Fruit fly (Drosophila melanogaster) whole organism, embryonic: Measurements from ENCODE around the gene CG11000.

Experiments used
- Antp ChIP-seq: fragments of 200-800 bp; sonication (Bioruptor generic); optimal IDR thresholded peaks from 3 replicates; lab custom pipeline; 2016; ENCODE audit warnings: missing biosample characterization, missing genetic modification characterization
- CG10366 ChIP-seq: fragments of 200-800 bp; sonication (Bioruptor generic); IDR thresholded peaks from 2 replicates; pipeline ENCODE4 v1.3.6; 2022; ENCODE audit warnings: missing biosample characterization, missing genetic modification characterization
- CG12155 ChIP-seq: fragments of 200-800 bp; sonication (Bioruptor generic); optimal IDR thresholded peaks from 3 replicates; lab custom pipeline; 2016; ENCODE audit warnings: missing biosample characterization, missing genetic modification characterization
- CG12391 ChIP-seq: fragments of 200-800 bp; sonication (Bioruptor generic); optimal IDR thresholded peaks from 3 replicates; lab custom pipeline; 2018; ENCODE audit warnings: missing biosample characterization, mild to moderate bottlenecking, missing genetic modification characterization, moderate library complexity
- CG13123 ChIP-seq: fragments of 200-800 bp; sonication (Bioruptor generic); optimal IDR thresholded peaks from 2 replicates; lab custom pipeline; 2016; ENCODE audit warnings: missing biosample characterization, missing genetic modification characterization
- CG13296 ChIP-seq: fragments of 200-800 bp; sonication (Bioruptor generic); optimal IDR thresholded peaks from 3 replicates; lab custom pipeline; 2018; ENCODE audit warnings: missing biosample characterization, mild to moderate bottlenecking, missing genetic modification characterization
- CG17328 ChIP-seq: fragments of 200-800 bp; sonication (Bioruptor generic); IDR thresholded peaks from 2 replicates; pipeline ENCODE4 v1.3.6; 2022; ENCODE audit warnings: missing biosample characterization, missing genetic modification characterization
- CG17361 ChIP-seq: fragments of 200-800 bp; sonication (Bioruptor generic); IDR thresholded peaks from 3 replicates; pipeline ENCODE4 v1.3.6; 2022; ENCODE audit warnings: missing biosample characterization, missing genetic modification characterization
- CG17612 ChIP-seq: fragments of 200-800 bp; sonication (Bioruptor generic); IDR thresholded peaks from 2 replicates; pipeline ENCODE4 v1.3.6; 2022; ENCODE audit warnings: missing biosample characterization, missing genetic modification characterization
- CG1792 ChIP-seq: fragments of 200-800 bp; sonication (Bioruptor generic); optimal IDR thresholded peaks from 2 replicates; lab custom pipeline; 2016; ENCODE audit warnings: missing biosample characterization, missing genetic modification characterization
- CG18476 ChIP-seq: fragments of 200-800 bp; sonication (Bioruptor generic); optimal IDR thresholded peaks from 2 replicates; lab custom pipeline; 2016; ENCODE audit warnings: missing biosample characterization, mild to moderate bottlenecking, missing genetic modification characterization
- CG18619 ChIP-seq: fragments of 200-800 bp; sonication (Bioruptor generic); optimal IDR thresholded peaks from 3 replicates; lab custom pipeline; 2017; ENCODE audit warnings: missing biosample characterization, mild to moderate bottlenecking, missing genetic modification characterization
- CG3847 ChIP-seq: fragments of 200-800 bp; sonication (Bioruptor generic); IDR thresholded peaks from 2 replicates; pipeline ENCODE4 v1.3.6; 2022; ENCODE audit warnings: missing biosample characterization, missing genetic modification characterization
- CG4424 ChIP-seq: fragments of 200-800 bp; sonication (Bioruptor generic); optimal IDR thresholded peaks from 3 replicates; lab custom pipeline; 2016; ENCODE audit warnings: missing biosample characterization, missing genetic modification characterization
- CG5953 ChIP-seq: fragments of 200-800 bp; sonication (Bioruptor generic); IDR thresholded peaks from 2 replicates; pipeline ENCODE4 v1.3.6; 2022; ENCODE audit warnings: missing biosample characterization, missing genetic modification characterization
- CG6175 ChIP-seq: fragments of 200-800 bp; sonication (Bioruptor generic); IDR thresholded peaks from 3 replicates; pipeline ENCODE4 v1.3.6; 2022; ENCODE audit warnings: missing biosample characterization, missing genetic modification characterization
- CG7271 ChIP-seq: fragments of 200-800 bp; sonication (Bioruptor generic); optimal IDR thresholded peaks from 2 replicates; lab custom pipeline; 2018; ENCODE audit warnings: missing biosample characterization, mild to moderate bottlenecking, missing genetic modification characterization, moderate library complexity
- CG7786 ChIP-seq: fragments of 200-800 bp; sonication (Bioruptor generic); optimal IDR thresholded peaks from 2 replicates; lab custom pipeline; 2016; ENCODE audit warnings: missing biosample characterization, missing genetic modification characterization
- CG7839 ChIP-seq: fragments of 200-800 bp; sonication (Bioruptor generic); optimal IDR thresholded peaks from 3 replicates; lab custom pipeline; 2018; ENCODE audit warnings: missing biosample characterization, mild to moderate bottlenecking, missing genetic modification characterization, moderate library complexity
- CG7963 ChIP-seq: fragments of 200-800 bp; sonication (Bioruptor generic); IDR thresholded peaks from 3 replicates; pipeline ENCODE4 v1.3.6; 2022; ENCODE audit warnings: missing biosample characterization, missing genetic modification characterization; ENCODE audit not compliant: partially characterized antibody
- CG7987 ChIP-seq: fragments of 200-800 bp; sonication (Bioruptor generic); optimal IDR thresholded peaks from 2 replicates; lab custom pipeline; 2018; ENCODE audit warnings: missing biosample characterization, mild to moderate bottlenecking, missing genetic modification characterization, moderate library complexity
- CG9609 ChIP-seq: fragments of 200-800 bp; sonication (Bioruptor generic); optimal IDR thresholded peaks from 3 replicates; lab custom pipeline; 2016; ENCODE audit warnings: missing biosample characterization, missing genetic modification characterization
- CG9817 ChIP-seq: fragments of 200-800 bp; sonication (Bioruptor generic); optimal IDR thresholded peaks from 2 replicates; lab custom pipeline; 2018; ENCODE audit warnings: missing biosample characterization, mild to moderate bottlenecking, missing genetic modification characterization, moderate library complexity
- CoRest ChIP-seq: fragments of 200-800 bp; sonication (Bioruptor generic); optimal IDR thresholded peaks from 3 replicates; lab custom pipeline; 2018; ENCODE audit warnings: missing biosample characterization, mild to moderate bottlenecking, missing genetic modification characterization, moderate library complexity
- Fer3 ChIP-seq: fragments of 200-800 bp; sonication (Bioruptor generic); optimal IDR thresholded peaks from 2 replicates; lab custom pipeline; 2018; ENCODE audit warnings: missing biosample characterization, mild to moderate bottlenecking, missing genetic modification characterization, moderate library complexity
- Mes4 ChIP-seq: fragments of 200-800 bp; sonication (Bioruptor generic); optimal IDR thresholded peaks from 2 replicates; lab custom pipeline; 2016; ENCODE audit warnings: missing biosample characterization, missing genetic modification characterization
- Usf ChIP-seq: fragments of 200-800 bp; sonication (Bioruptor generic); optimal IDR thresholded peaks from 2 replicates; lab custom pipeline; 2017; ENCODE audit warnings: missing genotype, missing biosample characterization, missing genetic modification characterization
- Xbp1 ChIP-seq: fragments of 200-800 bp; sonication (Bioruptor generic); optimal IDR thresholded peaks from 3 replicates; lab custom pipeline; 2016; ENCODE audit warnings: missing biosample characterization, mild to moderate bottlenecking, missing genetic modification characterization
- al ChIP-seq: fragments of 200-800 bp; sonication (Bioruptor generic); IDR thresholded peaks from 2 replicates; pipeline ENCODE4 v1.3.6; 2022; ENCODE audit warnings: missing biosample characterization, missing genetic modification characterization
- cad ChIP-seq: fragments of >200 bp; optimal IDR thresholded peaks from 2 replicates; lab custom pipeline; 2017; ENCODE audit warnings: missing biosample characterization, missing genetic modification characterization
- crc ChIP-seq: fragments of 200-800 bp; sonication (Bioruptor generic); optimal IDR thresholded peaks from 2 replicates; lab custom pipeline; 2016; ENCODE audit warnings: missing biosample characterization, missing genetic modification characterization
- eyg ChIP-seq: fragments of 200-800 bp; sonication (Bioruptor generic); optimal IDR thresholded peaks from 3 replicates; lab custom pipeline; 2016; ENCODE audit warnings: missing biosample characterization, missing genetic modification characterization
- gcm ChIP-seq: fragments of 200-800 bp; sonication (Bioruptor generic); optimal IDR thresholded peaks from 2 replicates; lab custom pipeline; 2019; ENCODE audit warnings: missing biosample characterization, mild to moderate bottlenecking, missing genetic modification characterization, moderate library complexity
- ind ChIP-seq: fragments of 200-800 bp; sonication (Bioruptor generic); optimal IDR thresholded peaks from 3 replicates; lab custom pipeline; 2016; ENCODE audit warnings: missing biosample characterization, missing genetic modification characterization
- kay ChIP-seq: fragments of 200-800 bp; sonication (Bioruptor generic); optimal IDR thresholded peaks from 2 replicates; lab custom pipeline; 2016; ENCODE audit warnings: missing biosample characterization, missing genetic modification characterization
- kni ChIP-seq: fragments of 200-800 bp; sonication (Bioruptor generic); optimal IDR thresholded peaks from 3 replicates; lab custom pipeline; 2017; ENCODE audit warnings: mild to moderate bottlenecking, missing biosample characterization, missing genetic modification reagents, missing genetic modification characterization
- lab ChIP-seq: fragments of 200-800 bp; sonication (Bioruptor generic); optimal IDR thresholded peaks from 3 replicates; lab custom pipeline; 2017; ENCODE audit warnings: missing biosample characterization, missing genetic modification characterization, mild to moderate bottlenecking, moderate library complexity, missing genetic modification reagents
- mam ChIP-seq: fragments of 200-800 bp; sonication (Bioruptor generic); optimal IDR thresholded peaks from 3 replicates; lab custom pipeline; 2016; ENCODE audit warnings: missing biosample characterization, missing genetic modification characterization
- nmo ChIP-seq: fragments of 200-800 bp; sonication (Bioruptor generic); optimal IDR thresholded peaks from 2 replicates; lab custom pipeline; 2018; ENCODE audit warnings: missing biosample characterization, mild to moderate bottlenecking, missing genetic modification characterization, moderate library complexity
- pb ChIP-seq: fragments of 200-800 bp; sonication (Bioruptor generic); optimal IDR thresholded peaks from 3 replicates; lab custom pipeline; 2016; ENCODE audit warnings: missing biosample characterization, missing genetic modification characterization
- prd ChIP-seq, 3 experiments: fragments of >200 bp in 2 of 3; fragments of 200-800 bp in 1 of 3; sonication (Bioruptor generic) in 1 of 3; optimal IDR thresholded peaks in 2 of 3; IDR thresholded peaks in 1 of 3; 2 replicates in 2 of 3; 3 replicates in 1 of 3; pipeline versions ENCODE4 v1.3.6 to Lab custom; 2017 to 2022; ENCODE audit warnings: missing biosample characterization in 1 of 3, missing genetic modification characterization in 1 of 3
- row ChIP-seq: fragments of 200-800 bp; sonication (Bioruptor generic); IDR thresholded peaks from 3 replicates; pipeline ENCODE4 v1.3.6; 2022; ENCODE audit warnings: missing biosample characterization, missing genetic modification characterization
- sd ChIP-seq: fragments of 200-800 bp; sonication (Bioruptor generic); optimal IDR thresholded peaks from 3 replicates; lab custom pipeline; 2018; ENCODE audit warnings: missing biosample characterization, mild to moderate bottlenecking, missing genetic modification characterization, moderate library complexity
- sens ChIP-seq: fragments of 200-800 bp; sonication (Bioruptor generic); peaks from one replicate; lab custom pipeline; 2016; ENCODE audit warnings: missing biosample characterization, missing genetic modification characterization
- shn ChIP-seq: fragments of 200-800 bp; sonication (Bioruptor generic); optimal IDR thresholded peaks from 3 replicates; lab custom pipeline; 2016; ENCODE audit warnings: missing biosample characterization, missing genetic modification characterization
- slbo ChIP-seq: fragments of 200-800 bp; sonication (Bioruptor generic); IDR thresholded peaks from 2 replicates; pipeline ENCODE4 v1.3.6; 2022; ENCODE audit warnings: missing biosample characterization, missing genetic modification characterization
- slou ChIP-seq: fragments of 200-800 bp; sonication (Bioruptor generic); optimal IDR thresholded peaks from 3 replicates; lab custom pipeline; 2016; ENCODE audit warnings: missing biosample characterization, missing genetic modification characterization
- slp2 ChIP-seq: fragments of 200-800 bp; sonication (Bioruptor generic); optimal IDR thresholded peaks from 2 replicates; lab custom pipeline; 2016; ENCODE audit warnings: missing biosample characterization, missing genetic modification characterization
- sqz ChIP-seq: fragments of 200-800 bp; sonication (Bioruptor generic); optimal IDR thresholded peaks from 3 replicates; lab custom pipeline; 2018; ENCODE audit warnings: missing biosample characterization, mild to moderate bottlenecking, missing genetic modification characterization
- zfh2 ChIP-seq: fragments of 200-800 bp; sonication (Bioruptor generic); optimal IDR thresholded peaks from 2 replicates; lab custom pipeline; 2016; ENCODE audit warnings: missing biosample characterization, missing genetic modification characterization

The CG11000 gene

dm6 chr3R:5861218-5861902 lies 59.2 kb downstream of the CG11000 start (continued):
- peak; percentile 38 for TF ChIP-seq lab (GFP tag; lab: Kevin White, UChicago)
- peak; percentile 48 for TF ChIP-seq Usf (GFP tag; lab: Kevin White, UChicago)
- TF ChIP-seq CG7271 (tag; lab: Kevin White, UChicago) = no peak
- peak; percentile 1 for TF ChIP-seq CG9609 (GFP tag; lab: Kevin White, UChicago)
- no peak for TF ChIP-seq CG13296 (GFP tag; lab: Kevin White, UChicago)
- peak; percentile 32 for TF ChIP-seq Antp (GFP tag; lab: Kevin White, UChicago)
- no peak for TF ChIP-seq CG7987 (GFP tag; lab: Kevin White, UChicago)
- TF ChIP-seq sens (GFP tag; lab: Kevin White, UChicago) = peak; percentile 78
- no peak for TF ChIP-seq gcm (GFP tag; lab: Kevin White, UChicago)
- TF ChIP-seq CG7963 (GFP tag; lab: Robert Waterston, UW) = no peak
- TF ChIP-seq CG17361 (GFP tag; lab: Robert Waterston, UW) = peak; percentile 69; the same call in 2 of the 3 replicates
- peak; percentile 48 for TF ChIP-seq CG7839 (tag; lab: Kevin White, UChicago)
- peak; percentile 21 for TF ChIP-seq CG7786 (GFP tag; lab: Kevin White, UChicago)
- TF ChIP-seq sqz (GFP tag; lab: Kevin White, UChicago) = no peak
- no peak for TF ChIP-seq pb
- peak; percentile 22 for TF ChIP-seq slou (GFP tag; lab: Kevin White, UChicago)
- TF ChIP-seq Fer3 (tag; lab: Kevin White, UChicago) = peak; percentile 9
- TF ChIP-seq cad = no peak
- peak; percentile 1 for TF ChIP-seq CG4424 (GFP tag; lab: Kevin White, UChicago)
- peak; percentile 35 for TF ChIP-seq mam (GFP tag; lab: Kevin White, UChicago)
- TF ChIP-seq CG12155 (GFP tag; lab: Kevin White, UChicago) = peak; percentile 36
- peak; percentile 7 for TF ChIP-seq shn
- TF ChIP-seq CG18476 (GFP tag; lab: Kevin White, UChicago) = peak; percentile 16
- 0 out of 2 replicates have a peak, but pooled peaks have one; percentile 13 for TF ChIP-seq CG17328
- TF ChIP-seq slp2 = no peak
- peak; percentile 15 for TF ChIP-seq CG12391 (tag; lab: Kevin White, UChicago)
- no peak for TF ChIP-seq Mes4 (GFP tag; lab: Kevin White, UChicago)
- TF ChIP-seq row (GFP tag; lab: Robert Waterston, UW) = peak; percentile 58
- no peak for TF ChIP-seq CG17612 (GFP tag; lab: Robert Waterston, UW)
- TF ChIP-seq eyg = peak; percentile 8
- TF ChIP-seq nmo = peak; percentile 30
- peak; percentile 14 for TF ChIP-seq Xbp1
- TF ChIP-seq prd (optimal IDR thresholded peaks at IDR 0.05; lab: Kevin White, UChicago) = no peak
- peak; percentile 25; the same call in 2 of the 3 replicates for TF ChIP-seq prd (GFP tag; IDR thresholded peaks at IDR 0.05; lab: Robert Waterston, UW)
- peak; percentile 67 for TF ChIP-seq CG18619
- no peak for TF ChIP-seq CG13123 (GFP tag; lab: Kevin White, UChicago)
- TF ChIP-seq kni (GFP tag; lab: Kevin White, UChicago) = no peak
- peak; percentile 16 for TF ChIP-seq crc (GFP tag; lab: Kevin White, UChicago)
- TF ChIP-seq CG5953 (GFP tag; lab: Robert Waterston, UW) = no peak
- TF ChIP-seq ind (GFP tag; lab: Kevin White, UChicago) = peak; percentile 44
- TF ChIP-seq CG10366 (GFP tag; lab: Robert Waterston, UW) = no peak
- no peak for TF ChIP-seq kay (GFP tag; lab: Kevin White, UChicago)
- peak; percentile 58 for TF ChIP-seq zfh2 (GFP tag; lab: Kevin White, UChicago)
- peak; percentile 51 for TF ChIP-seq CG9817 (tag; lab: Kevin White, UChicago)
- peak; percentile 75 for TF ChIP-seq slbo (GFP tag; lab: Robert Waterston, UW)
- TF ChIP-seq CG6175 (GFP tag; lab: Robert Waterston, UW) = no peak
- TF ChIP-seq CG1792 (GFP tag; lab: Kevin White, UChicago) = peak; percentile 23
- 0 out of 2 replicates have a peak, but pooled peaks have one; percentile 7 for TF ChIP-seq al (GFP tag; lab: Robert Waterston, UW)
- peak; percentile 4; the same call in 1 of the 2 replicates for TF ChIP-seq CG3847 (GFP tag; lab: Robert Waterston, UW)
- TF ChIP-seq CoRest = peak; percentile 47
- no peak for TF ChIP-seq sd (tag; lab: Kevin White, UChicago)
